Worm (Caenorhabditis elegans): ENCODE measurements around the gene srw-66.
"Not testable (repeated sequence)": the region's sequence is repeated elsewhere in the genome, so short reads cannot be mapped to it uniquely, and the experiment has no call there.

Gene srw-66

ce11 chrII:1297697-1298093, 26.0 kb upstream of the srw-66 start:
- no peak for TF ChIP-seq cog-1 (tag; optimal IDR thresholded peaks at IDR 0.05)
- no peak for TF ChIP-seq flt-1 (GFP tag; IDR thresholded peaks at IDR 0.05)
- TF ChIP-seq ztf-29 (GFP tag; IDR thresholded peaks at IDR 0.05): no peak
- no peak for TF ChIP-seq klf-2 (GFP tag; conservative IDR thresholded peaks at IDR 0.05)
- TF ChIP-seq tab-1 (GFP tag; IDR thresholded peaks at IDR 0.05): no peak
- TF ChIP-seq ref-1 (GFP tag; conservative IDR thresholded peaks at IDR 0.05): no peak
- no peak for TF ChIP-seq T22C8.4 (GFP tag; IDR thresholded peaks at IDR 0.05)
- TF ChIP-seq med-1 (GFP tag; optimal IDR thresholded peaks at IDR 0.05; ENCODE audit: insufficient read depth): no peak
- no peak for TF ChIP-seq ztf-23 (GFP tag; IDR thresholded peaks at IDR 0.05)

ce11 chrII:1297044-1297696, 25.5 kb upstream of the srw-66 start:
- TF ChIP-seq med-1 (GFP tag; optimal IDR thresholded peaks at IDR 0.05; ENCODE audit: insufficient read depth) (no peak), ref-1 (GFP tag; conservative IDR thresholded peaks at IDR 0.05) (no peak), ztf-29 (GFP tag; IDR thresholded peaks at IDR 0.05) (no peak), T22C8.4 (GFP tag; IDR thresholded peaks at IDR 0.05) (no peak)

DNA sequence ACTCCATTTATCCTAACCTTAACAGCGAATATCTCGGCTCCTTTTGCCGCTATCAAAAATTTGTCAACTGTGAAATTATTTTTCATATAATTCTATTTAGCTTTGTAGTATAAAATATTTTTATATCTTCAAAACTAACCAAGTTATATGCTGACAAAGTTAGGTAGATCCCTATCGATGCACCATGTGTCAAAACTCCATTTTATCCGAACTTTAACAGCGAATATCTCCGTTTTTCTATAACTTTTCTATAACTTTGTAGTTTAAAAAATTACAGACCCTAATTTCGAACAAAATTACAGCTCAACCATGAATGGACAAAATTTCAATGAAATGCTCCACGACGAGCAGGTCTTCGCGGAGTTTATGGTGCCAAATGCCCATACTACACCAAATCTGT, 24.1 kb upstream of the srw-66 start, which contains the start of gene Y57G7A.2:
TSS of gene Y57G7A.2 (plus strand) at position 301 of the 400 bp plus-strand sequence.
- TF ChIP-seq cog-1 (tag; optimal IDR thresholded peaks at IDR 0.05) (no peak), ztf-29 (GFP tag; IDR thresholded peaks at IDR 0.05) (no peak), ztf-23 (GFP tag; IDR thresholded peaks at IDR 0.05) (no peak), flt-1 (GFP tag; IDR thresholded peaks at IDR 0.05) (no peak), T22C8.4 (GFP tag; IDR thresholded peaks at IDR 0.05) (no peak), med-1 (GFP tag; optimal IDR thresholded peaks at IDR 0.05; ENCODE audit: insufficient read depth) (no peak), tab-1 (GFP tag; IDR thresholded peaks at IDR 0.05) (no peak)

DNA sequence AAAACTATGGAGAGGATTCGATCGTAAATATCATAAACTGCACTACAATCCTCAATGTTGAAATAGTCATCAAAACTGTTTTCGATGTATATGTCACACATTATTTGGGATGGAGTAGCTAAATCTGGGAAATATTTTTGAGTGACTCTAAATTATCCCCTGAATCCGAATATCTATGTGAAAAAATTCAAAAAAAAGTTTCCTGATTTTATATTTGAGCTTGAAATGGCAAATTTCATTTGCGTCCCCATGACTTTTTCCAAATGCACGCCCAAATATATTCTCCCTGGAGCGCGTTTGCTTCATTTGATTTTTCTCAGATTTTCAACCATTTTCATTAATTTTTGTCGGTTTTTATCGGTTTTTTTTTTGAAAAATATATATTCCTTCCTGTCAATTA, 21.4 kb upstream of the srw-66 start, which contains the start of gene srz-64:
TSS of gene srz-64 (minus strand) at position 101 of the 400 bp plus-strand sequence.
- TF ChIP-seq klf-2 (GFP tag; conservative IDR thresholded peaks at IDR 0.05): no peak

DNA sequence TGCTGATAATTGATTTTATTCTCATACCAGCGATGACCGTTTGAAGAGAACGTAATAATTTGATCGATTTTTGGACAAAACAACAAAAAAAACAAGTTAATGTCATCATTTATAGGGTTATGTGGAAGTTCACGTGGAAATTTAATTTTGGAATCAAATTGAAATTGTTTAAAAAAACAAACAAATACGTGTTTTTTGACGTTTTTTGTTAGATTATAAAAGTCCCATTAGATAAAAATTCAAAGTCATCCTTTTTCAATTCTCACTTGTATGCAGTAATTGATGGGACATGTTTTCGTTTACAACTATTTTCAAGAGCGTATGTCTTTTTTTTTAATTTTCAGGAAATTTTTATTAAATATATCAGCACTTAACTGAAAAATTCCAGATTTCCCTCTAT, 13.8 kb upstream of the srw-66 start, which contains the start of the genes Y57G7A.6 and Y57G7A.3:
TSS of gene Y57G7A.6 (minus strand) at position 101 of the 400 bp plus-strand sequence.
TSS of gene Y57G7A.3 (plus strand) at position 269 of the 400 bp plus-strand sequence.
- TF ChIP-seq flt-1 (GFP tag; IDR thresholded peaks at IDR 0.05) (no peak), tab-1 (GFP tag; IDR thresholded peaks at IDR 0.05) (no peak), klf-2 (GFP tag; conservative IDR thresholded peaks at IDR 0.05) (no peak), ref-1 (GFP tag; conservative IDR thresholded peaks at IDR 0.05) (no peak), ztf-23 (GFP tag; IDR thresholded peaks at IDR 0.05) (no peak), med-1 (GFP tag; optimal IDR thresholded peaks at IDR 0.05; ENCODE audit: insufficient read depth) (no peak), T22C8.4 (GFP tag; IDR thresholded peaks at IDR 0.05) (no peak), ztf-29 (GFP tag; IDR thresholded peaks at IDR 0.05) (no peak), cog-1 (tag; optimal IDR thresholded peaks at IDR 0.05) (no peak)

- no peak for TF ChIP-seq ztf-23 (GFP tag; IDR thresholded peaks at IDR 0.05)
- no peak for TF ChIP-seq ref-1 (GFP tag; conservative IDR thresholded peaks at IDR 0.05)
- TF ChIP-seq klf-2 (GFP tag; conservative IDR thresholded peaks at IDR 0.05): no peak
- no peak for TF ChIP-seq T22C8.4 (GFP tag; IDR thresholded peaks at IDR 0.05)
- no peak for TF ChIP-seq tab-1 (GFP tag; IDR thresholded peaks at IDR 0.05)
- no peak for TF ChIP-seq cog-1 (tag; optimal IDR thresholded peaks at IDR 0.05)
- TF ChIP-seq ztf-29 (GFP tag; IDR thresholded peaks at IDR 0.05): no peak
- no peak for TF ChIP-seq med-1 (GFP tag; optimal IDR thresholded peaks at IDR 0.05; ENCODE audit: insufficient read depth)
- no peak for TF ChIP-seq flt-1 (GFP tag; IDR thresholded peaks at IDR 0.05)
These were observed 13.3 kb upstream of the srw-66 start for ce11 chrII:1284985-1285384.

DNA sequence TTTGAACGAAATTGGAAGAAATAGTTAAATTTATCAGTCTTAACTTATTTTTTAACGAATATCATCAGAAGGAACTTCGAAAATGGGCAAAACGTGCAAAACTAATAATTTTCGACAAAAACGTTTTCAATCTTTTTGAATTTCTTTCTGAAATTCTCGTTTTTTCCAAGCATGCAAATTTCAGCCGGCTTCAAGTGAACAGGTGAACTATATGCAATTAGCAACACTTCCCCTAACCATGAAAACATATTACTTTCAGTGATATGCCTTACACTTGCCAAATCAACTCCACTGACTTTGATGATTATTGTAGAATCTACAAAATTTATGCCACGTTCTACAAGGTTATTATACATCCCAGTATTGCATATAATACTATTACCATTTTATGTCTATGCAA, 6.6 kb upstream of the srw-66 start, which contains the start of gene srz-63:
TSS of gene srz-63 (plus strand) at position 301 of the 400 bp plus-strand sequence.
- not testable (repeated sequence) for TF ChIP-seq klf-2 (GFP tag; conservative IDR thresholded peaks at IDR 0.05); ztf-23 (GFP tag; IDR thresholded peaks at IDR 0.05); tab-1 (GFP tag; IDR thresholded peaks at IDR 0.05)

- TF ChIP-seq ztf-29 (GFP tag; IDR thresholded peaks at IDR 0.05) (no peak), T22C8.4 (GFP tag; IDR thresholded peaks at IDR 0.05) (no peak), ztf-23 (GFP tag; IDR thresholded peaks at IDR 0.05) (no peak), tab-1 (GFP tag; IDR thresholded peaks at IDR 0.05) (no peak), cog-1 (tag; optimal IDR thresholded peaks at IDR 0.05) (no peak), med-1 (GFP tag; optimal IDR thresholded peaks at IDR 0.05; ENCODE audit: insufficient read depth) (no peak), klf-2 (GFP tag; conservative IDR thresholded peaks at IDR 0.05) (no peak), ref-1 (GFP tag; conservative IDR thresholded peaks at IDR 0.05) (no peak), flt-1 (GFP tag; IDR thresholded peaks at IDR 0.05) (no peak)
These were observed 5.1 kb upstream of the srw-66 start, which contains the start of gene Y57G7A.11 for ce11 chrII:1276778-1277177. Y57G7A.11 (minus strand) TSS chrII:1276878.

- TF ChIP-seq med-1 (GFP tag; optimal IDR thresholded peaks at IDR 0.05; ENCODE audit: insufficient read depth) (no peak), tab-1 (GFP tag; IDR thresholded peaks at IDR 0.05) (no peak), ref-1 (GFP tag; conservative IDR thresholded peaks at IDR 0.05) (no peak), ztf-29 (GFP tag; IDR thresholded peaks at IDR 0.05) (no peak), flt-1 (GFP tag; IDR thresholded peaks at IDR 0.05) (no peak)
These were observed 3.7 kb upstream of the srw-66 start, which contains the start of gene Y57G7A.5 for ce11 chrII:1275439-1275838. Y57G7A.5 (minus strand) TSS chrII:1275539.

DNA sequence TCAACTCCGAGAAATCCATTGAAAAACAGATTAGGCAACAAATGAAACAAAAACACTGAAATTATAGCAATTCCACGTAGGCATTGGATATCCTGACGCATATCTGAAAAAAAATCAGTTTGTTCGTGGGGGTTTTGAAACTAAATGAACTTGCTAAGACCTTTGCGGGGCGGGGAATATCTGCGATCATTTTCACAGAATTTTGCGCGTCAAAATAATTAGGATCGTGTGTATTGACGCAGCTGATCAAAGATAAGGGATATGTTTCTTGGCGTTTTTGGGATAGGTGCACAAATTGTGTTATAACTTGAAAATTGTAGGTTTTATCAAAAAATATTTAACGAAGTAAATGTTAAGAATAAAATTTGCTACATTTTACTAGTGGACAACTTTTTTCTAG, 4.9 kb downstream of the srw-66 start, which contains the start of gene oac-30:
TSS of gene oac-30 (minus strand) at position 101 of the 400 bp plus-strand sequence.
- TF ChIP-seq T22C8.4 (GFP tag; IDR thresholded peaks at IDR 0.05) (no peak), ztf-23 (GFP tag; IDR thresholded peaks at IDR 0.05) (no peak), flt-1 (GFP tag; IDR thresholded peaks at IDR 0.05) (no peak), ref-1 (GFP tag; conservative IDR thresholded peaks at IDR 0.05) (no peak), tab-1 (GFP tag; IDR thresholded peaks at IDR 0.05) (no peak), med-1 (GFP tag; optimal IDR thresholded peaks at IDR 0.05; ENCODE audit: insufficient read depth) (no peak), klf-2 (GFP tag; conservative IDR thresholded peaks at IDR 0.05) (no peak)
